Worm (Caenorhabditis elegans) whole organism, L3 larva: ENCODE measurements around the gene E01G4.5.
A peak's percentile ranks its signal among the peaks of the same experiment; 100 is the strongest.

ENCODE experiments used
- R02D3.7 ChIP-seq: fragments of 150-350 bp; optimal IDR thresholded peaks from 2 replicates; lab custom pipeline; 2014; ENCODE audit warnings: missing biosample characterization, missing genetic modification characterization
- ZK546.5 ChIP-seq: sonication (generic microtip); optimal IDR thresholded peaks from 2 replicates; lab custom pipeline; 2017; ENCODE audit warnings: missing biosample characterization, missing genetic modification characterization
- aly-2 ChIP-seq: fragments of 150-350 bp; optimal IDR thresholded peaks from 2 replicates; lab custom pipeline; 2014; ENCODE audit warnings: missing biosample characterization, missing genetic modification characterization
- ama-1 ChIP-seq: fragments of 150-350 bp; optimal IDR thresholded peaks from 2 replicates; lab custom pipeline; 2018
- ceh-16 ChIP-seq: sonication (generic microtip); optimal IDR thresholded peaks from 2 replicates; lab custom pipeline; 2017; ENCODE audit warnings: missing biosample characterization, missing genetic modification characterization
- ceh-28 ChIP-seq: fragments of 150-350 bp; optimal IDR thresholded peaks from 2 replicates; lab custom pipeline; 2014; ENCODE audit warnings: missing biosample characterization, missing genetic modification reagents, missing genetic modification characterization
- daf-12 ChIP-seq: fragments of 150-350 bp; optimal IDR thresholded peaks from 2 replicates; lab custom pipeline; 2014; ENCODE audit warnings: missing biosample characterization, missing genetic modification reagents, missing genetic modification characterization
- egl-27 ChIP-seq: sonication (generic microtip); optimal IDR thresholded peaks from 4 replicates; lab custom pipeline; 2017; ENCODE audit warnings: missing biosample characterization, missing genetic modification reagents, missing genetic modification characterization
- egl-5 ChIP-seq: fragments of 150-350 bp; optimal IDR thresholded peaks from 2 replicates; lab custom pipeline; 2017; ENCODE audit warnings: missing biosample characterization, missing genetic modification reagents, missing genetic modification characterization, inconsistent platforms
- elt-1 ChIP-seq: fragments of 150-350 bp; optimal IDR thresholded peaks from 2 replicates; lab custom pipeline; 2014; ENCODE audit warnings: missing biosample characterization, missing genetic modification characterization
- elt-2 ChIP-seq: sonication (generic microtip); optimal IDR thresholded peaks from 2 replicates; lab custom pipeline; 2016; ENCODE audit warnings: missing genetic modification reagents, mild to moderate bottlenecking, missing genetic modification characterization, missing compliant biosample characterization
- elt-3 ChIP-seq, 3 experiments: fragments of 150-350 bp in 1 of 3; sonication (generic microtip) in 2 of 3; optimal IDR thresholded peaks; 2 replicates in 2 of 3; 4 replicates in 1 of 3; lab custom pipeline; 2014 to 2017; ENCODE audit warnings: missing biosample characterization in 3 of 3, missing genetic modification characterization in 3 of 3
- fkh-10 ChIP-seq: sonication (generic microtip); optimal IDR thresholded peaks from 2 replicates; lab custom pipeline; 2017; ENCODE audit warnings: missing biosample characterization, missing genetic modification reagents, missing genetic modification characterization
- fkh-2 ChIP-seq: fragments of 150-350 bp; optimal IDR thresholded peaks from 2 replicates; lab custom pipeline; 2014; ENCODE audit warnings: missing biosample characterization, missing genetic modification reagents, missing genetic modification characterization
- hmg-11 ChIP-seq: sonication (generic microtip); optimal IDR thresholded peaks from 2 replicates; lab custom pipeline; 2016; ENCODE audit warnings: missing genetic modification characterization, missing compliant biosample characterization
- lin-15B ChIP-seq: fragments of 150-350 bp; optimal IDR thresholded peaks from 2 replicates; lab custom pipeline; 2014; ENCODE audit warnings: missing biosample characterization, missing genetic modification characterization
- lin-39 ChIP-seq: fragments of 150-350 bp; optimal IDR thresholded peaks from 2 replicates; lab custom pipeline; 2018; ENCODE audit warnings: missing biosample characterization, missing genetic modification reagents, missing genetic modification characterization
- mdl-1 ChIP-seq: fragments of 150-350 bp; optimal IDR thresholded peaks from 2 replicates; lab custom pipeline; 2014; ENCODE audit warnings: missing biosample characterization, missing genetic modification characterization
- mml-1 ChIP-seq: fragments of 150-350 bp; sonication (generic microtip); optimal IDR thresholded peaks from 3 replicates; lab custom pipeline; 2014; ENCODE audit warnings: missing biosample characterization, missing genetic modification characterization
- nfya-1 ChIP-seq: sonication (generic microtip); optimal IDR thresholded peaks from 2 replicates; lab custom pipeline; 2017; ENCODE audit warnings: missing genetic modification characterization, mild to moderate bottlenecking, missing compliant biosample characterization, antibody characterized with exemption, moderate library complexity; ENCODE audit not compliant: insufficient read depth
- nhr-11 ChIP-seq: fragments of 150-350 bp; optimal IDR thresholded peaks from 2 replicates; lab custom pipeline; 2014; ENCODE audit warnings: missing biosample characterization, missing genetic modification characterization
- nhr-12 ChIP-seq: fragments of 150-350 bp; optimal IDR thresholded peaks from 2 replicates; lab custom pipeline; 2014; ENCODE audit warnings: missing biosample characterization, missing genetic modification characterization
- nhr-23 ChIP-seq: fragments of 150-350 bp; optimal IDR thresholded peaks from 2 replicates; lab custom pipeline; 2014; ENCODE audit warnings: missing biosample characterization, missing genetic modification reagents, missing genetic modification characterization
- nhr-237 ChIP-seq: fragments of 150-350 bp; optimal IDR thresholded peaks from 2 replicates; lab custom pipeline; 2014; ENCODE audit warnings: missing biosample characterization, missing genetic modification characterization
- nhr-25 ChIP-seq: sonication (generic microtip); optimal IDR thresholded peaks from 2 replicates; lab custom pipeline; 2017; ENCODE audit warnings: missing biosample characterization, missing genetic modification characterization
- nhr-43 ChIP-seq: sonication (generic microtip); optimal IDR thresholded peaks from 2 replicates; lab custom pipeline; 2016; ENCODE audit warnings: mild to moderate bottlenecking, missing genetic modification characterization, missing compliant biosample characterization; ENCODE audit not compliant: poor library complexity, severe bottlenecking
- nhr-67 ChIP-seq: fragments of 150-350 bp; optimal IDR thresholded peaks from 2 replicates; lab custom pipeline; 2014; ENCODE audit warnings: missing biosample characterization, missing genetic modification characterization
- nhr-76 ChIP-seq: fragments of 150-350 bp; sonication (generic microtip); optimal IDR thresholded peaks from 5 replicates; lab custom pipeline; 2014; ENCODE audit warnings: missing biosample characterization, missing genetic modification characterization
- nhr-77 ChIP-seq: fragments of 150-350 bp; optimal IDR thresholded peaks from 2 replicates; lab custom pipeline; 2014; ENCODE audit warnings: missing biosample characterization, missing genetic modification characterization
- pha-4 ChIP-seq: fragments of 150-350 bp; optimal IDR thresholded peaks from 2 replicates; lab custom pipeline; 2014; ENCODE audit warnings: missing biosample characterization, missing genetic modification reagents, missing genetic modification characterization
- pqm-1 ChIP-seq: fragments of 150-350 bp; optimal IDR thresholded peaks from 2 replicates; lab custom pipeline; 2017; ENCODE audit warnings: missing biosample characterization, missing genetic modification characterization, inconsistent platforms
- skn-1 ChIP-seq: fragments of 150-350 bp; optimal IDR thresholded peaks from 2 replicates; lab custom pipeline; 2014; ENCODE audit warnings: missing biosample characterization, missing genetic modification characterization
- snpc-4 ChIP-seq: fragments of 150-350 bp; optimal IDR thresholded peaks from 2 replicates; lab custom pipeline; 2014; ENCODE audit warnings: missing biosample characterization, missing genetic modification characterization
- tbx-2 ChIP-seq: sonication (generic microtip); optimal IDR thresholded peaks from 2 replicates; lab custom pipeline; 2016; ENCODE audit warnings: mild to moderate bottlenecking, missing genetic modification characterization, missing compliant biosample characterization
- unc-39 ChIP-seq: sonication (generic microtip); optimal IDR thresholded peaks from 4 replicates; lab custom pipeline; 2017; ENCODE audit warnings: missing biosample characterization, missing genetic modification characterization
- ztf-4 ChIP-seq: fragments of 150-350 bp; optimal IDR thresholded peaks from 2 replicates; lab custom pipeline; 2014; ENCODE audit warnings: missing biosample characterization, missing genetic modification characterization

E01G4.5 gene

ce11 chrII:13470655-13471054 lies 1.5 kb upstream of the E01G4.5 start:
- TF ChIP-seq ztf-4 (tag; lab: Kevin White, UChicago) (no peak), nhr-23 (tag; lab: Kevin White, UChicago) (no peak)
- TF ChIP-seq, all 47 proteins: peak for 0

DNA sequence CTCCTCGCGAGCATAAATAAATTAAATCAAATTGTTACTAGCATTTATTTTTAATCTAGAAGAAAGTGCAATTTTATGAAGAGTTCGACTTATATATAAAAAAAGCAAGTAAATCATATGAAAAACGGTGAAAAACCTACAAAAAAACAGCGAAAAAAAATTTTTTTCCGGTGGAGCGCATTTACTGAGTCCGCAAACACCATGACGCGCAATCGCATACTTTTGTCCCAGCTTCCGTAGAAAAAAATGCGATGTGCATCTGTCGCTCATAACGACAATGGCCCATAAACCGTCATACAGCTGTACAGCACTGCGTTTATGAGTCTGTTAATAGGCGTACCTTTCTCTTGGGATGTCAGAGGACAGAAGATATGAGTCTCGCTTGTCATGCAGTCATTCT lies 5.0 kb downstream of the E01G4.5 start:
- no peak for TF ChIP-seq nhr-237
- TF ChIP-seq nhr-11 (tag; lab: Kevin White, UChicago) = no peak
- TF ChIP-seq lin-15B = peak; percentile 82
- TF ChIP-seq nfya-1 = peak; percentile 59
- TF ChIP-seq fkh-2 (tag; lab: Kevin White, UChicago) = no peak
- peak; percentile 23 for TF ChIP-seq elt-2
- TF ChIP-seq aly-2 = no peak
- TF ChIP-seq snpc-4 (tag; lab: Kevin White, UChicago) = peak; percentile 67
- peak; percentile 65 for TF ChIP-seq hmg-11
- TF ChIP-seq nhr-23 (tag; lab: Kevin White, UChicago) = peak; percentile 36
- TF ChIP-seq nhr-25 (tag; lab: Kevin White, UChicago) = no peak
- no peak for TF ChIP-seq ceh-28 (tag; lab: Kevin White, UChicago)
- TF ChIP-seq unc-39 (tag; lab: Kevin White, UChicago) = no peak
- no peak for TF ChIP-seq ztf-4 (tag; lab: Kevin White, UChicago)
- TF ChIP-seq nhr-43 (tag; lab: Kevin White, UChicago) = no peak
- peak; percentile 12 for TF ChIP-seq lin-39 (tag; lab: Kevin White, UChicago)
- no peak for TF ChIP-seq ama-1
- no peak for TF ChIP-seq mml-1 (tag; lab: Kevin White, UChicago)
- TF ChIP-seq ZK546.5 = no peak
- TF ChIP-seq, all 47 proteins: peak for 7

- no peak for TF ChIP-seq skn-1 (tag; lab: Kevin White, UChicago)
- TF ChIP-seq nfya-1 = no peak
- no peak for TF ChIP-seq egl-27 (tag; lab: Kevin White, UChicago)
- no peak for TF ChIP-seq nhr-12 (tag; lab: Kevin White, UChicago)
- no peak for TF ChIP-seq nhr-77 (tag; lab: Kevin White, UChicago)
- no peak for TF ChIP-seq elt-2
- TF ChIP-seq nhr-237 = no peak
- no peak for TF ChIP-seq egl-5
- no peak for TF ChIP-seq elt-3 (tag; optimal IDR thresholded peaks at IDR 0.05; lab: Kevin White, UChicago)
- no peak for TF ChIP-seq fkh-2 (tag; lab: Kevin White, UChicago)
- no peak for TF ChIP-seq ama-1
- no peak for TF ChIP-seq mdl-1
- TF ChIP-seq lin-15B = no peak
Observed at ce11 chrII:13479424-13479823, 7.2 kb downstream of the E01G4.5 start.

DNA sequence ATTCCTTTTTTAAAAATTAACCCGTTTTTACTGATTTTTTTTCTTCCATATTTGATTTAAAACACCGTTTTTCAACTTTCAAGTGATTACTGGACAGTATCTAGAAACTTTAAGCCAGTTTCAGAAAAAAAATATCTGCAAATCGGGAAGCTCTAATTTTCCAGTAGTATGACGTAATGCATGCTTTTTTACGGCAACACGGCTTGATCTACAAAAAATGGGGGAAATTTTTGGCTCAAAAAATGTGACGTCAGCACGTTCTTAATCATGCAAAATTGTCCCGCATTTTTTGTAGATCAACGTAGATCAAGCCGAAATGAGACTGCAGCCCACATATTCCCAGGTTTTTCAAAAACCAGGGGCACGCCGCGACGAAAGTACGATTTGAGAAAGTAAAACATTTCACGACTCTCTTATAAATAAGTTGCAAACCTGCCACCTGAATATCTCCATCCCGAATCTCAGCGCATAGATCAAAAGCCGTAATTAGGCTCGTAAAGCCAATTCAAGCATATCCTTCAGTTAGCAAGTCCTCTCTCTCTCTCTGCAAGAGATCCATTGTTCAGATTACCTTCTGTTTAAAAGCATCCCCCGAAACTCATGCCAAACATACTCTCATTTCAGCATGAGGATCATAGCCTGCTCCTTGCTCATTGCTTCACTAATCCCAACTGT lies 9.7 kb downstream of the E01G4.5 start, which contains the start of gene E01G4.6:
TSS of gene E01G4.6 (plus strand) at position 625 of the 675 bp plus-strand sequence.
- TF ChIP-seq pqm-1 (tag; lab: Kevin White, UChicago) (no peak), mdl-1 (no peak), nhr-237 (no peak), ztf-4 (tag; lab: Kevin White, UChicago) (no peak), nhr-12 (tag; lab: Kevin White, UChicago) (no peak), aly-2 (no peak), fkh-10 (GFP tag; lab: Kevin White, UChicago) (no peak), elt-1 (tag; lab: Kevin White, UChicago) (no peak), pha-4 (tag; lab: Kevin White, UChicago) (no peak), egl-27 (tag; lab: Kevin White, UChicago) (no peak), daf-12 (tag; lab: Kevin White, UChicago) (no peak), nfya-1 (no peak), skn-1 (tag; lab: Kevin White, UChicago) (no peak), R02D3.7 (no peak), nhr-43 (tag; lab: Kevin White, UChicago) (no peak), hmg-11 (no peak), ceh-16 (no peak), snpc-4 (tag; lab: Kevin White, UChicago) (no peak), tbx-2 (tag; lab: Kevin White, UChicago) (no peak), nhr-11 (tag; lab: Kevin White, UChicago) (no peak)

- TF ChIP-seq daf-12 (tag; lab: Kevin White, UChicago) (no peak), nhr-76 (tag; lab: Kevin White, UChicago) (no peak), nhr-12 (tag; lab: Kevin White, UChicago) (no peak), fkh-10 (GFP tag; lab: Kevin White, UChicago) (no peak), nhr-67 (tag; lab: Kevin White, UChicago) (no peak), aly-2 (no peak), nhr-237 (no peak)
Observed at ce11 chrII:13484108-13484507, 11.9 kb downstream of the E01G4.5 start.
